Worm (Caenorhabditis elegans) whole organism, young adult: Measurements from ENCODE around the gene Y73B6BL.12.

ENCODE experiments used
- F37B4.10 ChIP-seq: fragments of 200-800 bp; sonication (Bioruptor generic); IDR thresholded peaks from 2 replicates; pipeline ENCODE4 v1.3.6; 2022; ENCODE audit warnings: missing genetic modification characterization, missing compliant biosample characterization
- F57A8.1 ChIP-seq: fragments of 200-800 bp; sonication (Bioruptor generic); optimal IDR thresholded peaks from 2 replicates; lab custom pipeline; 2018; ENCODE audit warnings: mild to moderate bottlenecking, missing genetic modification characterization, moderate library complexity, missing compliant biosample characterization
- Y53F4B.3 ChIP-seq: fragments of 200-800 bp; sonication (Bioruptor generic); IDR thresholded peaks from 2 replicates; pipeline ENCODE4 v1.3.6; 2022; ENCODE audit warnings: missing genetic modification reagents, missing genetic modification characterization, missing compliant biosample characterization
- Y56A3A.18 ChIP-seq: fragments of 200-800 bp; sonication (Bioruptor generic); IDR thresholded peaks from 2 replicates; pipeline ENCODE4 v1.3.6; 2022; ENCODE audit warnings: missing genetic modification reagents, missing genetic modification characterization, missing compliant biosample characterization
- ZK185.1 ChIP-seq: sonication (generic microtip); optimal IDR thresholded peaks from 2 replicates; lab custom pipeline; 2016; ENCODE audit warnings: mild to moderate bottlenecking, missing genetic modification characterization, missing compliant biosample characterization; ENCODE audit not compliant: poor library complexity, severe bottlenecking
- ama-1 ChIP-seq, 3 experiments: fragments of 150-350 bp in 1 of 3; sonication (generic microtip) in 2 of 3; optimal IDR thresholded peaks; 2 replicates each; lab custom pipeline; 2014 to 2018; ENCODE audit warnings: missing biosample characterization in 2 of 3, missing genetic modification characterization in 2 of 3, missing genetic modification reagents in 2 of 3
- nfya-1 ChIP-seq: sonication (generic microtip); optimal IDR thresholded peaks from 2 replicates; lab custom pipeline; 2017; ENCODE audit warnings: antibody characterized with exemption, missing compliant biosample characterization, missing genetic modification characterization, borderline replicate concordance; ENCODE audit not compliant: insufficient read depth
- nhr-179 ChIP-seq: sonication (generic microtip); optimal IDR thresholded peaks from 2 replicates; lab custom pipeline; 2016; ENCODE audit warnings: mild to moderate bottlenecking, missing genetic modification characterization, missing compliant biosample characterization
- unc-130 ChIP-seq: sonication (generic microtip); optimal IDR thresholded peaks from 2 replicates; lab custom pipeline; 2016; ENCODE audit warnings: missing genetic modification reagents, missing genetic modification characterization, missing compliant biosample characterization
- unc-62 ChIP-seq: fragments of 150-350 bp; optimal IDR thresholded peaks from 2 replicates; lab custom pipeline; 2014; ENCODE audit warnings: missing biosample characterization, missing genetic modification reagents, missing genetic modification characterization
- ztf-22 ChIP-seq: fragments of 200-800 bp; sonication (Bioruptor generic); optimal IDR thresholded peaks from 2 replicates; lab custom pipeline; 2018; ENCODE audit warnings: mild to moderate bottlenecking, missing genetic modification characterization, moderate library complexity, missing compliant biosample characterization
- ztf-26 ChIP-seq: sonication (generic microtip); optimal IDR thresholded peaks from 2 replicates; lab custom pipeline; 2017; ENCODE audit warnings: missing genetic modification characterization, missing compliant biosample characterization

DNA sequence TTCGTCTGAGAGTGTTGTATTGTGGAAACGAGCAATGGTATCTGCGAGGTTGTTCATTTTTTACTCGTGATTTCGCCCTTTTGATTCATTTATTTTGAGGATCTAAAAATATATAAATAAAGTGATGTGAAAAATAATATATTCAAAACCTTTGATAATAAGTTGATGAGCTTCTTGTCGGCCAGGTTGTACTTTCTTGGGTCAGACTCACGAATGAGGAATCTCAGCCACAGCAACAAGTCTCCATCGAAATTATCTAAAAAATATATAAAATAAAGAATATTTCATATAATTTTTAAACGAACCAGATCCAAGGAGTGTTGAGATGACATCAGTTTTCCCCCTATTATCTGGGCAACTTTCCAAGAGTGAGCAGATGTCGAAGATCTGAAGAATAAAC, 25.2 kb upstream of the Y73B6BL.12 start, which contains the start of gene Y73B6BL.288:
- no peak for TF ChIP-seq nfya-1
- TF ChIP-seq nhr-179 (tag; lab: Kevin White, UChicago) = no peak
- no peak for TF ChIP-seq ama-1 (optimal IDR thresholded peaks at IDR 0.05; lab: Kevin White, UChicago)
- TF ChIP-seq ama-1 (GFP tag; optimal IDR thresholded peaks at IDR 0.05; lab: Kevin White, UChicago) = no peak
- TF ChIP-seq F37B4.10 = no peak
- no peak for TF ChIP-seq Y53F4B.3 (GFP tag; lab: Robert Waterston, UW)
- TF ChIP-seq unc-62 (GFP tag; lab: Kevin White, UChicago) = no peak
- no peak for TF ChIP-seq unc-130 (GFP tag; lab: Kevin White, UChicago)
- TF ChIP-seq ztf-22 (GFP tag; lab: Kevin White, UChicago) = no peak
- TF ChIP-seq F57A8.1 (GFP tag; lab: Kevin White, UChicago) = no peak
- TF ChIP-seq ztf-26 (tag; lab: Kevin White, UChicago) = no peak
- TF ChIP-seq Y56A3A.18 (GFP tag; lab: Robert Waterston, UW) = no peak
- no peak for TF ChIP-seq ZK185.1
